Fruit fly (Drosophila melanogaster): ENCODE measurements around the gene p38a.

p38a gene

DNA sequence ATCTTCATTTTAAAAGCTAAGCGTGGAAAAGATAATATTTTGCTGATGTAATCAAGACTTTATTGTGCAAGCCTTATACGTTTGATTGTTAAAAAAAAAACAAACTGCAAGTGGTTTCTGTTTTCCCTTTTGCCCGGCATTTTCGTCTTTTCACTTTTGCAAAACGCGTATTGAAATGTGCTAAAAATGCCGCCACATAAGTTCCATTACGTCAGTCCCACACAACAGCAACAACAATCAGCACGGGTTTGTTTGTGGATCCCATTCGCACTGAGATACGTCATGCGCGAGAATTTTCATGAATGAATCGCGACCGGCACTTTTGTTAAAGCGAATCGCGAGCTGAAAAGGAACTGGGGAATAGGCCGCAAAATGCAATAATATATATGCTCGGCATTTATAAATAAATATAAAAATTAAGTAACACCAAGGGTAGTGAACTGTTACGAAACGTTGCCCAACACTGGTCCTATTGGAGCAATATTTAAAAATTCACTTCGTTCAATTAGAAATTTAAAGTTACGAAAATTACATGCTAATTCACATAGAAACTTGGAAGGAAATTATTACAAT, 46.0 kb downstream of the p38a start (continued):
- TF ChIP-seq Bdp1 (GFP tag; optimal IDR thresholded peaks at IDR 0.05) (peak; percentile 25), CG5180 (GFP tag; optimal IDR thresholded peaks at IDR 0.05) (peak; percentile 16), CG8359 (GFP tag; optimal IDR thresholded peaks at IDR 0.05; ENCODE audit: borderline replicate concordance) (no peak), Dfd (GFP tag; optimal IDR thresholded peaks at IDR 0.05) (no peak), Hr39 (optimal IDR thresholded peaks at IDR 0.05) (no peak), crc (GFP tag; optimal IDR thresholded peaks at IDR 0.05) (no peak), CG6175 (GFP tag; IDR thresholded peaks at IDR 0.05) (no peak), CG8290 (GFP tag; optimal IDR thresholded peaks at IDR 0.05) (peak; percentile 48), CG8290 (tag; optimal IDR thresholded peaks at IDR 0.05) (peak; percentile 35 to 49), CG14860 (GFP tag; IDR thresholded peaks at IDR 0.05; ENCODE audit: partially characterized antibody) (no peak), CG7271 (tag; optimal IDR thresholded peaks at IDR 0.05) (no peak), slou (GFP tag; optimal IDR thresholded peaks at IDR 0.05) (no peak), Trl (optimal IDR thresholded peaks at IDR 0.05) (no peak), Trl (GFP tag; optimal IDR thresholded peaks at IDR 0.05) (peak; percentile 16), CG3281 (GFP tag; optimal IDR thresholded peaks at IDR 0.05) (peak; percentile 73), knrl (GFP tag; IDR thresholded peaks at IDR 0.05; ENCODE audit: partially characterized antibody) (no peak), NFAT (GFP tag; IDR thresholded peaks at IDR 0.05) (no peak), BtbVII (GFP tag; optimal IDR thresholded peaks at IDR 0.05) (peak; percentile 64), chinmo (GFP tag; IDR thresholded peaks at IDR 0.05; ENCODE audit: partially characterized antibody) (no peak), CG1602 (GFP tag; optimal IDR thresholded peaks at IDR 0.05) (peak; percentile 18), CG2889 (GFP tag; IDR thresholded peaks at IDR 0.05) (no peak), CG11093 (GFP tag; IDR thresholded peaks at IDR 0.05) (no peak), CG10543 (GFP tag; optimal IDR thresholded peaks at IDR 0.05) (peak; percentile 4), nom (GFP tag; optimal IDR thresholded peaks at IDR 0.05) (peak; percentile 72), Ssrp (tag; optimal IDR thresholded peaks at IDR 0.05) (peak; percentile 17), danr (GFP tag; IDR thresholded peaks at IDR 0.05) (no peak), CG12299 (tag; optimal IDR thresholded peaks at IDR 0.05) (peak; percentile 30), stwl (tag; optimal IDR thresholded peaks at IDR 0.05) (peak; percentile 62), CG14050 (GFP tag; IDR thresholded peaks at IDR 0.05) (no peak), MESR4 (GFP tag; optimal IDR thresholded peaks at IDR 0.05) (peak; percentile 36), emc (GFP tag; optimal IDR thresholded peaks at IDR 0.05) (no peak), Opbp (GFP tag; IDR thresholded peaks at IDR 0.05; ENCODE audit: partially characterized antibody) (no peak), GATAe (GFP tag; conservative IDR thresholded peaks at IDR 0.05) (no peak), Ravus (GFP tag; IDR thresholded peaks at IDR 0.05) (no peak), chn (GFP tag; optimal IDR thresholded peaks at IDR 0.05) (peak; percentile 41), ap (GFP tag; IDR thresholded peaks at IDR 0.05) (no peak), MBD-R2 (GFP tag; IDR thresholded peaks at IDR 0.05) (no peak), CG13624 (GFP tag; optimal IDR thresholded peaks at IDR 0.05) (no peak), Antp (GFP tag; optimal IDR thresholded peaks at IDR 0.05) (no peak), amos (GFP tag; IDR thresholded peaks at IDR 0.05; ENCODE audit: partially characterized antibody) (no peak), CG30403 (GFP tag; optimal IDR thresholded peaks at IDR 0.05) (peak; percentile 62), CG10209 (GFP tag; optimal IDR thresholded peaks at IDR 0.05) (peak; percentile 39)
